Worm (Caenorhabditis elegans) whole organism, L1 larva: Measurements from ENCODE around the gene coq-8.

Source experiments
- blmp-1 ChIP-seq: fragments of 150-350 bp; optimal IDR thresholded peaks from 2 replicates; lab custom pipeline; 2014; ENCODE audit warnings: missing biosample characterization, missing genetic modification characterization
- ceh-63 ChIP-seq: fragments of 200-800 bp; sonication (Bioruptor generic); optimal IDR thresholded peaks from 2 replicates; lab custom pipeline; 2018; ENCODE audit warnings: mild to moderate bottlenecking, missing genetic modification characterization, missing compliant biosample characterization
- ceh-82 ChIP-seq, 3 experiments: fragments of 150-350 bp in 1 of 3; sonication (generic microtip) in 2 of 3; optimal IDR thresholded peaks; 2 replicates each; lab custom pipeline; 2014 to 2017; ENCODE audit warnings: missing biosample characterization in 3 of 3, missing genetic modification characterization in 3 of 3
- dpl-1 ChIP-seq, 3 experiments: fragments of 150-350 bp in 2 of 3; sonication (generic microtip) in 1 of 3; optimal IDR thresholded peaks; 2 replicates each; lab custom pipeline; 2014 to 2017; ENCODE audit warnings: missing biosample characterization in 3 of 3, missing genetic modification characterization in 3 of 3, missing genetic modification reagents in 3 of 3
- dsc-1 ChIP-seq: sonication (generic microtip); optimal IDR thresholded peaks from 2 replicates; lab custom pipeline; 2016; ENCODE audit warnings: mild to moderate bottlenecking, missing genetic modification characterization, missing compliant biosample characterization
- elt-2 ChIP-seq: sonication (generic microtip); optimal IDR thresholded peaks from 2 replicates; lab custom pipeline; 2016; ENCODE audit warnings: missing genetic modification characterization, mild to moderate bottlenecking, inconsistent platforms, missing compliant biosample characterization, missing genetic modification reagents
- elt-3 ChIP-seq, 6 experiments: fragments of 150-350 bp in 1 of 6; sonication (generic microtip); optimal IDR thresholded peaks; 2 replicates each; lab custom pipeline; 2017 to 2018; ENCODE audit warnings: missing biosample characterization in 6 of 6, missing genetic modification characterization in 6 of 6, inconsistent platforms in 1 of 6
- grh-1 ChIP-seq: fragments of 200-800 bp; sonication (Bioruptor generic); IDR thresholded peaks from 2 replicates; pipeline ENCODE4 v1.3.6; 2022; ENCODE audit warnings: missing genetic modification reagents, missing genetic modification characterization, missing compliant biosample characterization
- hlh-4 ChIP-seq: sonication (generic microtip); optimal IDR thresholded peaks from 2 replicates; lab custom pipeline; 2016; ENCODE audit warnings: mild to moderate bottlenecking, missing genetic modification characterization, missing compliant biosample characterization
- hpl-2 ChIP-seq: fragments of 150-350 bp; optimal IDR thresholded peaks from 2 replicates; lab custom pipeline; 2014; ENCODE audit warnings: missing biosample characterization, missing genetic modification reagents, missing genetic modification characterization
- irx-1 ChIP-seq: sonication (generic microtip); optimal IDR thresholded peaks from 2 replicates; lab custom pipeline; 2016; ENCODE audit warnings: missing genetic modification characterization, missing compliant biosample characterization
- lin-13 ChIP-seq: fragments of 150-350 bp; optimal IDR thresholded peaks from 2 replicates; lab custom pipeline; 2014; ENCODE audit warnings: missing biosample characterization, missing genetic modification reagents, missing genetic modification characterization
- lin-35 ChIP-seq, 2 experiments: fragments of 150-350 bp; optimal IDR thresholded peaks; 2 replicates each; lab custom pipeline; 2014; ENCODE audit warnings: missing biosample characterization in 2 of 2, missing genetic modification characterization in 2 of 2, missing genetic modification reagents in 2 of 2
- lir-3 ChIP-seq: sonication (generic microtip); optimal IDR thresholded peaks from 2 replicates; lab custom pipeline; 2016; ENCODE audit warnings: mild to moderate bottlenecking, missing genetic modification characterization, moderate library complexity, missing compliant biosample characterization; ENCODE audit not compliant: poor library complexity
- lsy-2 ChIP-seq, 2 experiments: fragments of 150-350 bp; optimal IDR thresholded peaks; 2 replicates each; lab custom pipeline; 2014; ENCODE audit warnings: missing biosample characterization in 2 of 2, missing genetic modification characterization in 2 of 2
- mdl-1 ChIP-seq, 2 experiments: fragments of 150-350 bp; optimal IDR thresholded peaks; 2 replicates each; lab custom pipeline; 2014 to 2017; ENCODE audit warnings: missing biosample characterization in 2 of 2, missing genetic modification characterization in 2 of 2, inconsistent platforms in 1 of 2
- mef-2 ChIP-seq: fragments of 150-350 bp; optimal IDR thresholded peaks from 2 replicates; lab custom pipeline; 2014; ENCODE audit warnings: missing biosample characterization, missing genetic modification characterization
- mep-1 ChIP-seq: fragments of 150-350 bp; optimal IDR thresholded peaks from 2 replicates; lab custom pipeline; 2014; ENCODE audit warnings: missing biosample characterization, missing genetic modification characterization
- nhr-19 ChIP-seq: fragments of 200-800 bp; sonication (Bioruptor generic); conservative IDR thresholded peaks from 2 replicates; pipeline ENCODE4 v1.3.6; 2022; ENCODE audit warnings: missing genetic modification characterization, missing compliant biosample characterization
- nhr-47 ChIP-seq: sonication (generic microtip); optimal IDR thresholded peaks from 2 replicates; lab custom pipeline; 2016; ENCODE audit warnings: mild to moderate bottlenecking, missing genetic modification characterization, moderate library complexity, missing compliant biosample characterization
- nhr-77 ChIP-seq: fragments of 150-350 bp; optimal IDR thresholded peaks from 2 replicates; lab custom pipeline; 2014; ENCODE audit warnings: missing biosample characterization, missing genetic modification characterization
- nhr-90 ChIP-seq: sonication (generic microtip); optimal IDR thresholded peaks from 2 replicates; lab custom pipeline; 2016; ENCODE audit warnings: mild to moderate bottlenecking, missing genetic modification characterization, missing compliant biosample characterization; ENCODE audit not compliant: poor library complexity
- rnt-1 ChIP-seq: sonication (generic microtip); optimal IDR thresholded peaks from 2 replicates; lab custom pipeline; 2016; ENCODE audit warnings: mild to moderate bottlenecking, missing genetic modification characterization, moderate library complexity, missing compliant biosample characterization
- snu-23 ChIP-seq: sonication (generic microtip); optimal IDR thresholded peaks from 2 replicates; lab custom pipeline; 2016; ENCODE audit warnings: missing genetic modification characterization, missing compliant biosample characterization
- sox-4 ChIP-seq: sonication (generic microtip); optimal IDR thresholded peaks from 2 replicates; lab custom pipeline; 2016; ENCODE audit warnings: missing genetic modification characterization, missing compliant biosample characterization
- tbx-2 ChIP-seq: sonication (generic microtip); optimal IDR thresholded peaks from 2 replicates; lab custom pipeline; 2016; ENCODE audit warnings: missing genetic modification characterization, missing compliant biosample characterization
- unc-30 ChIP-seq: sonication (generic microtip); optimal IDR thresholded peaks from 2 replicates; lab custom pipeline; 2017; ENCODE audit warnings: missing biosample characterization, missing genetic modification characterization
- unc-86 ChIP-seq: sonication (generic microtip); optimal IDR thresholded peaks from 2 replicates; lab custom pipeline; 2016; ENCODE audit warnings: missing genetic modification characterization, missing compliant biosample characterization
- unc-98 ChIP-seq: fragments of 200-800 bp; sonication (Bioruptor generic); IDR thresholded peaks from 2 replicates; pipeline ENCODE4 v1.3.6; 2022; ENCODE audit warnings: missing genetic modification characterization, missing compliant biosample characterization
- vab-15 ChIP-seq: sonication (generic microtip); optimal IDR thresholded peaks from 2 replicates; lab custom pipeline; 2017; ENCODE audit warnings: missing genotype, mild to moderate bottlenecking, missing genetic modification characterization, missing compliant biosample characterization
- xbp-1 ChIP-seq: sonication (generic microtip); optimal IDR thresholded peaks from 2 replicates; lab custom pipeline; 2016; ENCODE audit warnings: missing genetic modification characterization, missing compliant biosample characterization
- zip-4 ChIP-seq: fragments of 200-800 bp; sonication (Bioruptor generic); optimal IDR thresholded peaks from 2 replicates; lab custom pipeline; 2018; ENCODE audit warnings: mild to moderate bottlenecking, missing genetic modification characterization, moderate library complexity, missing compliant biosample characterization
- ztf-11 ChIP-seq, 2 experiments: sonication (generic microtip); optimal IDR thresholded peaks; 2 replicates each; lab custom pipeline; 2016 to 2017; ENCODE audit warnings: missing genetic modification characterization in 2 of 2, missing biosample characterization in 1 of 2, missing compliant biosample characterization in 1 of 2
- ztf-4 ChIP-seq: fragments of 150-350 bp; optimal IDR thresholded peaks from 2 replicates; lab custom pipeline; 2014; ENCODE audit warnings: missing biosample characterization, missing genetic modification characterization

coq-8 gene

ce11 chrIII:4912317-4912716 is 49.1 kb downstream of the coq-8 start, which contains the start of the genes F26F4.9 and cee-1 (continued):
- TF ChIP-seq lsy-2 (tag; optimal IDR thresholded peaks at IDR 0.05; lab: Kevin White, UChicago) (peak; percentile 63 to 69), snu-23 (peak; percentile 75), ceh-63 (no peak), lir-3 (peak; percentile 93), rnt-1 (tag; lab: Kevin White, UChicago) (peak; percentile 96), unc-86 (peak; percentile 32), unc-98 (GFP tag; lab: Robert Waterston, UW) (no peak), xbp-1 (peak; percentile 78), dsc-1 (peak; percentile 84), hpl-2 (GFP tag; lab: Kevin White, UChicago) (no peak), mdl-1 (tag; optimal IDR thresholded peaks at IDR 0.05; lab: Kevin White, UChicago) (no peak), nhr-19 (GFP tag; lab: Robert Waterston, UW) (peak; percentile 66), ztf-4 (no peak), ztf-11 (tag; optimal IDR thresholded peaks at IDR 0.05; lab: Kevin White, UChicago) (peak in 1 of 2 experiments; percentile 88), vab-15 (no peak), dpl-1 (GFP tag; optimal IDR thresholded peaks at IDR 0.05; lab: Kevin White, UChicago) (peak; percentile 61 to 76 (median 68)), zip-4 (GFP tag; lab: Kevin White, UChicago) (peak; percentile 8), tbx-2 (tag; lab: Kevin White, UChicago) (peak; percentile 82), lin-35 (GFP tag; optimal IDR thresholded peaks at IDR 0.05; lab: Kevin White, UChicago) (peak; percentile 67 to 75), lin-13 (GFP tag; lab: Kevin White, UChicago) (peak; percentile 21), irx-1 (tag; lab: Kevin White, UChicago) (peak; percentile 86), ceh-82 (tag; optimal IDR thresholded peaks at IDR 0.05; lab: Kevin White, UChicago) (peak in 2 of 3 experiments; percentile 19 to 47), hlh-4 (tag; lab: Kevin White, UChicago) (peak; percentile 22), elt-3 (tag; optimal IDR thresholded peaks at IDR 0.05; lab: Kevin White, UChicago) (peak in 1 of 6 experiments; percentile 14), mep-1 (tag; lab: Kevin White, UChicago) (peak; percentile 84), sox-4 (peak; percentile 87), nhr-47 (tag; lab: Kevin White, UChicago) (peak; percentile 82), nhr-90 (peak; percentile 84), blmp-1 (tag; lab: Kevin White, UChicago) (peak; percentile 40), nhr-77 (tag; lab: Kevin White, UChicago) (no peak)

- TF ChIP-seq nhr-77 (tag; lab: Kevin White, UChicago) = no peak
- no peak for TF ChIP-seq unc-30
- no peak for TF ChIP-seq grh-1 (GFP tag; lab: Robert Waterston, UW)
- no peak for TF ChIP-seq elt-2
- TF ChIP-seq mef-2 = no peak
These were observed 50.5 kb downstream of the coq-8 start for ce11 chrIII:4913736-4914135.
